Worm (Caenorhabditis elegans): ENCODE data around the gene F13H8.11.

The F13H8.11 gene

ce11 chrII:6269805-6270414 lies 10.1 kb upstream of the F13H8.11 start, which contains the start of gene F13H8.2 (continued):
- TF ChIP-seq dpl-1 (GFP tag; optimal IDR thresholded peaks at IDR 0.05) (peak; percentile 68), nfya-1 (tag; optimal IDR thresholded peaks at IDR 0.05; ENCODE audit: borderline replicate concordance, insufficient read depth) (no peak), ztf-18 (tag; optimal IDR thresholded peaks at IDR 0.05) (peak; percentile 56), chd-7 (tag; optimal IDR thresholded peaks at IDR 0.05) (no peak), madf-8 (GFP tag; conservative IDR thresholded peaks at IDR 0.05) (peak; percentile 68), F33H1.4 (GFP tag; IDR thresholded peaks at IDR 0.05) (peak; percentile 73), lin-26 (GFP tag; IDR thresholded peaks at IDR 0.05) (no peak), ekl-4 (GFP tag; IDR thresholded peaks at IDR 0.05) (peak; percentile 86), cebp-2 (GFP tag; IDR thresholded peaks at IDR 0.05) (0 out of 2 replicates have a peak, but pooled peaks have one; percentile 32), Y53F4B.3 (GFP tag; IDR thresholded peaks at IDR 0.05) (peak; percentile 85), snpc-1.3 (tag; optimal IDR thresholded peaks at IDR 0.05; ENCODE audit: insufficient read depth) (no peak), lin-40 (tag; optimal IDR thresholded peaks at IDR 0.05) (no peak), zim-3 (tag; optimal IDR thresholded peaks at IDR 0.05) (peak; percentile 2), ztf-22 (GFP tag; optimal IDR thresholded peaks at IDR 0.05) (no peak), dpff-1 (tag; optimal IDR thresholded peaks at IDR 0.05) (no peak), B0019.2 (GFP tag; conservative IDR thresholded peaks at IDR 0.05) (peak; percentile 84), K11D2.4 (GFP tag; IDR thresholded peaks at IDR 0.05) (peak; percentile 84), snpc-1.1 (tag; optimal IDR thresholded peaks at IDR 0.05; ENCODE audit: insufficient read depth) (no peak), aptf-2 (GFP tag; conservative IDR thresholded peaks at IDR 0.05) (peak; percentile 89; the same call in 1 of the 2 replicates), ceh-79 (tag; optimal IDR thresholded peaks at IDR 0.05) (no peak), mxl-1 (tag; optimal IDR thresholded peaks at IDR 0.05) (no peak), C17E4.6 (GFP tag; IDR thresholded peaks at IDR 0.05) (peak; percentile 70; the same call in 1 of the 2 replicates), snpc-4 (GFP tag; optimal IDR thresholded peaks at IDR 0.05) (no peak), snpc-4 (tag; optimal IDR thresholded peaks at IDR 0.05) (peak in 1 of 4 experiments; percentile 18), nhr-179 (tag; optimal IDR thresholded peaks at IDR 0.05) (no peak), bed-1 (GFP tag; IDR thresholded peaks at IDR 0.05) (no peak), lsy-27 (tag; optimal IDR thresholded peaks at IDR 0.05; ENCODE audit: borderline replicate concordance, insufficient read depth) (no peak), Y53G8AR.9 (GFP tag; conservative IDR thresholded peaks at IDR 0.05) (peak; percentile 61; the same call in 1 of the 2 replicates), rpc-1 (optimal IDR thresholded peaks at IDR 0.05) (no peak), rpc-1 (tag; optimal IDR thresholded peaks at IDR 0.05) (no peak), B0035.1 (tag; optimal IDR thresholded peaks at IDR 0.05) (no peak), D2030.7 (GFP tag; IDR thresholded peaks at IDR 0.05) (peak; percentile 94), ztf-28 (GFP tag; IDR thresholded peaks at IDR 0.05) (peak; percentile 95), F10E7.11 (tag; optimal IDR thresholded peaks at IDR 0.05) (no peak), C06A6.2 (GFP tag; conservative IDR thresholded peaks at IDR 0.05) (peak; percentile 85), rcor-1 (GFP tag; IDR thresholded peaks at IDR 0.05) (peak; percentile 92), Y95B8A.8 (GFP tag; IDR thresholded peaks at IDR 0.05) (peak; percentile 52; the same call in 1 of the 2 replicates), madf-6 (GFP tag; IDR thresholded peaks at IDR 0.05) (peak; percentile 82), athp-1 (tag; optimal IDR thresholded peaks at IDR 0.05) (no peak), pbrm-1 (GFP tag; IDR thresholded peaks at IDR 0.05) (peak; percentile 92), hsf-1 (GFP tag; IDR thresholded peaks at IDR 0.05) (peak; percentile 37; the same call in 1 of the 2 replicates), nfya-2 (GFP tag; IDR thresholded peaks at IDR 0.05) (no peak), B0336.3 (GFP tag; IDR thresholded peaks at IDR 0.05) (no peak; the same call in 1 of the 2 replicates), ztf-26 (tag; optimal IDR thresholded peaks at IDR 0.05) (peak; percentile 13), ccch-3 (GFP tag; optimal IDR thresholded peaks at IDR 0.05) (no peak), F39B2.1 (GFP tag; IDR thresholded peaks at IDR 0.05) (no peak), attf-6 (GFP tag; IDR thresholded peaks at IDR 0.05) (peak; percentile 54), nfyb-1 (GFP tag; IDR thresholded peaks at IDR 0.05) (peak; percentile 93)

Measured in whole organism, young adult.